Fruit fly (Drosophila melanogaster) whole organism, embryonic: ENCODE data around the gene bbg.

Experiments used
- Awh ChIP-seq: fragments of 200-800 bp; sonication (Bioruptor generic); IDR thresholded peaks from 2 replicates; pipeline ENCODE4, ENCODE4 v1.3.6; 2022; ENCODE audit warnings: missing biosample characterization, missing genetic modification characterization
- Blimp-1 ChIP-seq: fragments of 200-800 bp; sonication (Bioruptor generic); optimal IDR thresholded peaks from 3 replicates; lab custom pipeline; 2018; ENCODE audit warnings: missing biosample characterization, missing genetic modification characterization, mild to moderate bottlenecking, moderate library complexity, missing genetic modification reagents
- C15 ChIP-seq: fragments of 200-800 bp; sonication (Bioruptor generic); IDR thresholded peaks from 3 replicates; pipeline ENCODE4 v1.3.6; 2022; ENCODE audit warnings: missing biosample characterization, missing genetic modification characterization
- CG1024 ChIP-seq: fragments of 200-800 bp; sonication (Bioruptor generic); IDR thresholded peaks from 2 replicates; pipeline ENCODE4 v1.3.6; 2022; ENCODE audit warnings: missing biosample characterization, missing genetic modification characterization
- CG10462 ChIP-seq: fragments of 200-800 bp; sonication (Bioruptor generic); optimal IDR thresholded peaks from 2 replicates; lab custom pipeline; 2016; ENCODE audit warnings: missing biosample characterization, missing genetic modification characterization
- CG1233 ChIP-seq: fragments of 200-800 bp; sonication (Bioruptor generic); optimal IDR thresholded peaks from 4 replicates; lab custom pipeline; 2018; ENCODE audit warnings: missing biosample characterization, mild to moderate bottlenecking, missing genetic modification characterization
- CG12942 ChIP-seq: fragments of 200-800 bp; sonication (Bioruptor generic); optimal IDR thresholded peaks from 3 replicates; lab custom pipeline; 2016; ENCODE audit warnings: missing biosample characterization, missing genetic modification characterization
- CG14050 ChIP-seq: fragments of 200-800 bp; sonication (Bioruptor generic); IDR thresholded peaks from 3 replicates; pipeline ENCODE4 v1.3.6; 2022; ENCODE audit warnings: missing biosample characterization, missing genetic modification characterization
- CG15269 ChIP-seq: fragments of 200-800 bp; sonication (Bioruptor generic); optimal IDR thresholded peaks from 2 replicates; lab custom pipeline; 2018; ENCODE audit warnings: missing biosample characterization, mild to moderate bottlenecking, missing genetic modification characterization, moderate library complexity
- CG15601 ChIP-seq: fragments of 200-800 bp; sonication (Bioruptor generic); optimal IDR thresholded peaks from 3 replicates; lab custom pipeline; 2019; ENCODE audit warnings: missing biosample characterization, mild to moderate bottlenecking, missing genetic modification characterization, moderate library complexity
- CG1603 ChIP-seq: fragments of 200-800 bp; sonication (Bioruptor generic); optimal IDR thresholded peaks from 2 replicates; lab custom pipeline; 2019; ENCODE audit warnings: missing biosample characterization, mild to moderate bottlenecking, missing genetic modification characterization, moderate library complexity
- CG1832 ChIP-seq: fragments of 200-800 bp; sonication (Bioruptor generic); optimal IDR thresholded peaks from 2 replicates; lab custom pipeline; 2017; ENCODE audit warnings: missing biosample characterization, mild to moderate bottlenecking, missing genetic modification characterization, inconsistent platforms
- CG32532 ChIP-seq: fragments of 200-800 bp; sonication (Bioruptor generic); IDR thresholded peaks from 2 replicates; pipeline ENCODE4 v1.3.6; 2022; ENCODE audit warnings: missing biosample characterization, missing genetic modification characterization
- CG32767 ChIP-seq: fragments of 200-800 bp; sonication (Bioruptor generic); IDR thresholded peaks from 2 replicates; pipeline ENCODE4 v1.3.6; 2022; ENCODE audit warnings: missing biosample characterization, missing genetic modification characterization
- CG3407 ChIP-seq: fragments of 200-800 bp; sonication (Bioruptor generic); optimal IDR thresholded peaks from 2 replicates; lab custom pipeline; 2018; ENCODE audit warnings: missing biosample characterization, mild to moderate bottlenecking, missing genetic modification characterization
- CG3838 ChIP-seq: fragments of 200-800 bp; sonication (Bioruptor generic); optimal IDR thresholded peaks from 3 replicates; lab custom pipeline; 2016; ENCODE audit warnings: missing biosample characterization, missing genetic modification characterization
- CG6813 ChIP-seq: fragments of 200-800 bp; sonication (Bioruptor generic); optimal IDR thresholded peaks from 2 replicates; lab custom pipeline; 2017; ENCODE audit warnings: missing biosample characterization, missing genetic modification characterization, mild to moderate bottlenecking, moderate library complexity, missing genetic modification reagents
- CG8089 ChIP-seq: fragments of 200-800 bp; sonication (Bioruptor generic); optimal IDR thresholded peaks from 3 replicates; lab custom pipeline; 2016; ENCODE audit warnings: missing biosample characterization, missing genetic modification characterization
- CG8290 ChIP-seq, 3 experiments: fragments of 200-800 bp; sonication (Bioruptor generic); optimal IDR thresholded peaks; 2 replicates each; lab custom pipeline; 2016 to 2019; ENCODE audit warnings: missing biosample characterization in 3 of 3, missing genetic modification characterization in 3 of 3, mild to moderate bottlenecking in 2 of 3, moderate library complexity in 1 of 3
- CG9609 ChIP-seq: fragments of 200-800 bp; sonication (Bioruptor generic); optimal IDR thresholded peaks from 3 replicates; lab custom pipeline; 2016; ENCODE audit warnings: missing biosample characterization, missing genetic modification characterization
- CrebB ChIP-seq: fragments of 200-800 bp; sonication (Bioruptor generic); optimal IDR thresholded peaks from 3 replicates; lab custom pipeline; 2018; ENCODE audit warnings: missing biosample characterization, mild to moderate bottlenecking, missing genetic modification characterization
- Dip3 ChIP-seq: fragments of 200-800 bp; sonication (Bioruptor generic); optimal IDR thresholded peaks from 3 replicates; lab custom pipeline; 2016; ENCODE audit warnings: missing biosample characterization, missing genetic modification characterization
- Eip74EF ChIP-seq, 2 experiments: fragments of 200-800 bp in 1 of 2; fragments of >200 bp in 1 of 2; sonication (Bioruptor generic) in 1 of 2; optimal IDR thresholded peaks; 2 replicates each; lab custom pipeline; 2017 to 2019; ENCODE audit warnings: missing biosample characterization in 2 of 2, missing genetic modification characterization in 2 of 2, mild to moderate bottlenecking in 1 of 2, moderate library complexity in 1 of 2
- Fer2 ChIP-seq: fragments of 200-800 bp; sonication (Bioruptor generic); optimal IDR thresholded peaks from 2 replicates; lab custom pipeline; 2018; ENCODE audit warnings: missing biosample characterization, mild to moderate bottlenecking, missing genetic modification characterization, moderate library complexity
- Fer3 ChIP-seq: fragments of 200-800 bp; sonication (Bioruptor generic); optimal IDR thresholded peaks from 2 replicates; lab custom pipeline; 2018; ENCODE audit warnings: missing biosample characterization, mild to moderate bottlenecking, missing genetic modification characterization, moderate library complexity
- Hr51 ChIP-seq, 2 experiments: fragments of 200-800 bp; sonication (Bioruptor generic); optimal IDR thresholded peaks; 2 replicates in 1 of 2; 3 replicates in 1 of 2; lab custom pipeline; 2016 to 2018; ENCODE audit warnings: missing biosample characterization in 2 of 2, missing genetic modification characterization in 2 of 2, mild to moderate bottlenecking in 1 of 2, moderate library complexity in 1 of 2
- MBD-R2 ChIP-seq: fragments of 200-800 bp; sonication (Bioruptor generic); IDR thresholded peaks from 2 replicates; pipeline ENCODE4 v1.3.6; 2022; ENCODE audit warnings: missing biosample characterization, missing genetic modification characterization
- MESR4 ChIP-seq: fragments of 200-800 bp; sonication (Bioruptor generic); optimal IDR thresholded peaks from 2 replicates; lab custom pipeline; 2018; ENCODE audit warnings: missing biosample characterization, mild to moderate bottlenecking, missing genetic modification characterization, moderate library complexity
- Oli ChIP-seq: fragments of 200-800 bp; sonication (Bioruptor generic); optimal IDR thresholded peaks from 2 replicates; lab custom pipeline; 2018; ENCODE audit warnings: missing biosample characterization, mild to moderate bottlenecking, missing genetic modification characterization, moderate library complexity
- PHDP ChIP-seq: fragments of 200-800 bp; sonication (Bioruptor generic); optimal IDR thresholded peaks from 3 replicates; lab custom pipeline; 2018; ENCODE audit warnings: missing biosample characterization, mild to moderate bottlenecking, missing genetic modification characterization, moderate library complexity
- Sox100B ChIP-seq: fragments of 200-800 bp; sonication (Bioruptor generic); optimal IDR thresholded peaks from 3 replicates; lab custom pipeline; 2018; ENCODE audit warnings: missing biosample characterization, mild to moderate bottlenecking, missing genetic modification characterization
- Sry-δ ChIP-seq: fragments of 200-800 bp; sonication (Bioruptor generic); optimal IDR thresholded peaks from 2 replicates; lab custom pipeline; 2016; ENCODE audit warnings: missing biosample characterization, missing genetic modification characterization
- Taf1 ChIP-seq: fragments of 200-800 bp; sonication (Bioruptor generic); IDR thresholded peaks from 2 replicates; pipeline ENCODE4 v1.3.6; 2022; ENCODE audit warnings: missing biosample characterization, missing genetic modification characterization
- Xrp1 ChIP-seq: fragments of 200-800 bp; sonication (Bioruptor generic); IDR thresholded peaks from 2 replicates; pipeline ENCODE4 v1.3.6; 2022; ENCODE audit warnings: missing biosample characterization, missing genetic modification characterization
- YL-1 ChIP-seq: fragments of 200-800 bp; sonication (Bioruptor generic); optimal IDR thresholded peaks from 3 replicates; lab custom pipeline; 2017; ENCODE audit warnings: missing biosample characterization, mild to moderate bottlenecking, missing genetic modification characterization
- bsh ChIP-seq, 2 experiments: fragments of 200-800 bp; sonication (Bioruptor generic); optimal IDR thresholded peaks; 2 replicates each; lab custom pipeline; 2017 to 2018; ENCODE audit warnings: mild to moderate bottlenecking in 2 of 2, missing biosample characterization in 2 of 2, missing genetic modification characterization in 2 of 2, moderate library complexity in 1 of 2
- cad ChIP-seq: fragments of >200 bp; optimal IDR thresholded peaks from 2 replicates; lab custom pipeline; 2017; ENCODE audit warnings: missing biosample characterization, missing genetic modification characterization
- chn ChIP-seq: fragments of 200-800 bp; sonication (Bioruptor generic); optimal IDR thresholded peaks from 2 replicates; lab custom pipeline; 2016; ENCODE audit warnings: missing biosample characterization, missing genetic modification characterization
- crp ChIP-seq, 2 experiments: fragments of 200-800 bp; sonication (Bioruptor generic); optimal IDR thresholded peaks; 2 replicates in 1 of 2; 3 replicates in 1 of 2; lab custom pipeline; 2017; ENCODE audit warnings: missing biosample characterization in 2 of 2, missing genetic modification characterization in 2 of 2, mild to moderate bottlenecking in 1 of 2, moderate library complexity in 1 of 2
- gro ChIP-seq: fragments of 200-800 bp; sonication (Bioruptor generic); optimal IDR thresholded peaks from 2 replicates; lab custom pipeline; 2016; ENCODE audit warnings: missing biosample characterization, missing genetic modification characterization
- inv ChIP-seq: fragments of 200-800 bp; sonication (Bioruptor generic); IDR thresholded peaks from 2 replicates; pipeline ENCODE4 v1.3.6; 2022; ENCODE audit warnings: missing biosample characterization, missing genetic modification characterization; ENCODE audit not compliant: partially characterized antibody
- kah ChIP-seq: fragments of 200-800 bp; sonication (Bioruptor generic); optimal IDR thresholded peaks from 2 replicates; lab custom pipeline; 2018; ENCODE audit warnings: missing biosample characterization, mild to moderate bottlenecking, missing genetic modification characterization
- odd ChIP-seq: fragments of 200-800 bp; sonication (Bioruptor generic); optimal IDR thresholded peaks from 2 replicates; lab custom pipeline; 2017; ENCODE audit warnings: missing biosample characterization, mild to moderate bottlenecking, missing genetic modification characterization
- pb ChIP-seq: fragments of 200-800 bp; sonication (Bioruptor generic); optimal IDR thresholded peaks from 3 replicates; lab custom pipeline; 2016; ENCODE audit warnings: missing biosample characterization, missing genetic modification characterization
- phol ChIP-seq: fragments of 200-800 bp; sonication (Bioruptor generic); optimal IDR thresholded peaks from 3 replicates; lab custom pipeline; 2018; ENCODE audit warnings: missing biosample characterization, mild to moderate bottlenecking, missing genetic modification characterization, moderate library complexity
- rib ChIP-seq: fragments of 200-800 bp; sonication (Bioruptor generic); IDR thresholded peaks from 2 replicates; pipeline ENCODE4 v1.3.6; 2022; ENCODE audit warnings: missing biosample characterization, missing genetic modification characterization
- scrt ChIP-seq: fragments of 200-800 bp; sonication (Bioruptor generic); optimal IDR thresholded peaks from 2 replicates; lab custom pipeline; 2018; ENCODE audit warnings: missing biosample characterization, mild to moderate bottlenecking, missing genetic modification characterization, moderate library complexity
- trem ChIP-seq: fragments of 200-800 bp; optimal IDR thresholded peaks from 3 replicates; lab custom pipeline; 2019; ENCODE audit warnings: missing biosample characterization, mild to moderate bottlenecking, missing genetic modification characterization, moderate library complexity
- wek ChIP-seq: fragments of 200-800 bp; sonication (Bioruptor generic); optimal IDR thresholded peaks from 3 replicates; lab custom pipeline; 2018; ENCODE audit warnings: missing biosample characterization, mild to moderate bottlenecking, missing genetic modification characterization, moderate library complexity

The bbg gene

dm6 chr3L:14555052-14555451, 19.0 kb upstream of the bbg start (continued):
- TF ChIP-seq bsh (GFP tag; optimal IDR thresholded peaks at IDR 0.05; lab: Kevin White, UChicago) (peak in 1 of 2 experiments; percentile 35), CG1024 (GFP tag; lab: Robert Waterston, UW) (no peak), CG6813 (peak; percentile 68), CG32767 (GFP tag; lab: Robert Waterston, UW) (no peak), Xrp1 (GFP tag; lab: Robert Waterston, UW) (peak; percentile 45; the same call in 1 of the 2 replicates), CG15601 (tag; lab: Kevin White, UChicago) (peak; percentile 65), CG3838 (no peak), Eip74EF (GFP tag; optimal IDR thresholded peaks at IDR 0.05; lab: Kevin White, UChicago) (peak in 1 of 2 experiments; percentile 13), CG1603 (tag; lab: Kevin White, UChicago) (peak; percentile 4), pb (GFP tag; lab: Kevin White, UChicago) (no peak), crp (GFP tag; optimal IDR thresholded peaks at IDR 0.05; lab: Kevin White, UChicago) (no peak), chn (GFP tag; lab: Kevin White, UChicago) (no peak), CG32532 (no peak; the same call in 1 of the 2 replicates), CG8089 (GFP tag; lab: Kevin White, UChicago) (peak; percentile 4), Fer3 (tag; lab: Kevin White, UChicago) (peak; percentile 29), CG9609 (GFP tag; lab: Kevin White, UChicago) (no peak), odd (GFP tag; lab: Kevin White, UChicago) (peak; percentile 77), Sox100B (GFP tag; lab: Kevin White, UChicago) (peak; percentile 36), CG1233 (peak; percentile 60), Hr51 (GFP tag; optimal IDR thresholded peaks at IDR 0.05; lab: Kevin White, UChicago) (peak in 1 of 2 experiments; percentile 10), gro (GFP tag; lab: Kevin White, UChicago) (no peak), MBD-R2 (GFP tag; lab: Robert Waterston, UW) (no peak), inv (GFP tag; lab: Robert Waterston, UW) (no peak), PHDP (tag; lab: Kevin White, UChicago) (peak; percentile 4), CG14050 (no peak), Taf1 (no peak), CG15269 (tag; lab: Kevin White, UChicago) (peak; percentile 38), scrt (GFP tag; lab: Kevin White, UChicago) (peak; percentile 26), rib (GFP tag; lab: Robert Waterston, UW) (peak; percentile 64), YL-1 (no peak), Blimp-1 (peak; percentile 40), Oli (tag; lab: Kevin White, UChicago) (peak; percentile 20), Sry-δ (GFP tag; lab: Kevin White, UChicago) (peak; percentile 5), cad (GFP tag; lab: Kevin White, UChicago) (no peak), CG3407 (GFP tag; lab: Kevin White, UChicago) (peak; percentile 12), wek (GFP tag; lab: Kevin White, UChicago) (peak; percentile 53), CG12942 (GFP tag; lab: Kevin White, UChicago) (no peak), kah (GFP tag; lab: Kevin White, UChicago) (peak; percentile 46), phol (no peak), CG10462 (no peak), Fer2 (tag; lab: Kevin White, UChicago) (no peak), CrebB (tag; lab: Kevin White, UChicago) (peak; percentile 66), Awh (0 out of 2 replicates have a peak, but pooled peaks have one; percentile 49), CG1832 (GFP tag; lab: Kevin White, UChicago) (no peak), Dip3 (no peak), CG8290 (GFP tag; optimal IDR thresholded peaks at IDR 0.05; lab: Kevin White, UChicago) (peak; percentile 20), CG8290 (tag; optimal IDR thresholded peaks at IDR 0.05; lab: Kevin White, UChicago) (peak in 1 of 2 experiments; percentile 50), MESR4 (no peak), trem (tag; lab: Kevin White, UChicago) (peak; percentile 3), C15 (GFP tag; lab: Robert Waterston, UW) (no peak)
